Fruit fly (Drosophila melanogaster) whole organism, embryonic: ENCODE measurements around the gene CG32267.

ENCODE experiments used
- Blimp-1 ChIP-seq: fragments of 200-800 bp; sonication (Bioruptor generic); optimal IDR thresholded peaks from 3 replicates; lab custom pipeline; 2018; ENCODE audit warnings: missing biosample characterization, missing genetic modification characterization, mild to moderate bottlenecking, moderate library complexity, missing genetic modification reagents
- C15 ChIP-seq: fragments of 200-800 bp; sonication (Bioruptor generic); IDR thresholded peaks from 3 replicates; pipeline ENCODE4 v1.3.6; 2022; ENCODE audit warnings: missing biosample characterization, missing genetic modification characterization
- CG1024 ChIP-seq: fragments of 200-800 bp; sonication (Bioruptor generic); IDR thresholded peaks from 2 replicates; pipeline ENCODE4 v1.3.6; 2022; ENCODE audit warnings: missing biosample characterization, missing genetic modification characterization
- CG10274 ChIP-seq: fragments of 200-800 bp; sonication (Bioruptor generic); optimal IDR thresholded peaks from 3 replicates; lab custom pipeline; 2017; ENCODE audit warnings: missing biosample characterization, mild to moderate bottlenecking, missing genetic modification characterization
- CG10543 ChIP-seq: fragments of 200-800 bp; sonication (Bioruptor generic); optimal IDR thresholded peaks from 3 replicates; lab custom pipeline; 2017; ENCODE audit warnings: missing biosample characterization, mild to moderate bottlenecking, missing genetic modification characterization, moderate library complexity
- CG10979 ChIP-seq: fragments of 200-800 bp; sonication (Bioruptor generic); optimal IDR thresholded peaks from 2 replicates; lab custom pipeline; 2018; ENCODE audit warnings: missing biosample characterization, mild to moderate bottlenecking, missing genetic modification characterization, moderate library complexity
- CG11085 ChIP-seq: fragments of 200-800 bp; sonication (Bioruptor generic); IDR thresholded peaks from 2 replicates; pipeline ENCODE4 v1.3.6; 2022; ENCODE audit warnings: missing biosample characterization, missing genetic modification characterization
- CG12769 ChIP-seq: fragments of 200-800 bp; sonication (Bioruptor generic); optimal IDR thresholded peaks from 2 replicates; lab custom pipeline; 2019; ENCODE audit warnings: missing biosample characterization, mild to moderate bottlenecking, missing genetic modification characterization, moderate library complexity
- CG13123 ChIP-seq: fragments of 200-800 bp; sonication (Bioruptor generic); optimal IDR thresholded peaks from 2 replicates; lab custom pipeline; 2016; ENCODE audit warnings: missing biosample characterization, missing genetic modification characterization
- CG13894 ChIP-seq: fragments of 200-800 bp; sonication (Bioruptor generic); optimal IDR thresholded peaks from 3 replicates; lab custom pipeline; 2018; ENCODE audit warnings: missing biosample characterization, mild to moderate bottlenecking, missing genetic modification characterization, moderate library complexity
- CG15601 ChIP-seq: fragments of 200-800 bp; sonication (Bioruptor generic); optimal IDR thresholded peaks from 3 replicates; lab custom pipeline; 2019; ENCODE audit warnings: missing biosample characterization, mild to moderate bottlenecking, missing genetic modification characterization, moderate library complexity
- CG1603 ChIP-seq: fragments of 200-800 bp; sonication (Bioruptor generic); optimal IDR thresholded peaks from 2 replicates; lab custom pipeline; 2019; ENCODE audit warnings: missing biosample characterization, mild to moderate bottlenecking, missing genetic modification characterization, moderate library complexity
- CG1792 ChIP-seq: fragments of 200-800 bp; sonication (Bioruptor generic); optimal IDR thresholded peaks from 2 replicates; lab custom pipeline; 2016; ENCODE audit warnings: missing biosample characterization, missing genetic modification characterization
- CG18764 ChIP-seq: fragments of 200-800 bp; sonication (Bioruptor generic); optimal IDR thresholded peaks from 3 replicates; lab custom pipeline; 2016; ENCODE audit warnings: missing biosample characterization, missing genetic modification characterization
- CG2120 ChIP-seq: fragments of 200-800 bp; sonication (Bioruptor generic); optimal IDR thresholded peaks from 3 replicates; lab custom pipeline; 2016; ENCODE audit warnings: missing biosample characterization, missing genetic modification characterization
- CG3163 ChIP-seq: fragments of 200-800 bp; sonication (Bioruptor generic); optimal IDR thresholded peaks from 3 replicates; lab custom pipeline; 2016; ENCODE audit warnings: missing biosample characterization, missing genetic modification characterization
- CG3838 ChIP-seq: fragments of 200-800 bp; sonication (Bioruptor generic); optimal IDR thresholded peaks from 3 replicates; lab custom pipeline; 2016; ENCODE audit warnings: missing biosample characterization, missing genetic modification characterization
- CG43689 ChIP-seq: fragments of 200-800 bp; sonication (Bioruptor generic); IDR thresholded peaks from 2 replicates; pipeline ENCODE4 v1.3.6; 2022; ENCODE audit warnings: missing biosample characterization, missing genetic modification characterization
- CG6791 ChIP-seq: fragments of 200-800 bp; sonication (Bioruptor generic); IDR thresholded peaks from 3 replicates; pipeline ENCODE4 v1.3.6; 2022; ENCODE audit warnings: missing biosample characterization, missing genetic modification characterization; ENCODE audit not compliant: partially characterized antibody
- CG6854 ChIP-seq: fragments of 200-800 bp; sonication (Bioruptor generic); optimal IDR thresholded peaks from 3 replicates; lab custom pipeline; 2017; ENCODE audit warnings: missing biosample characterization, mild to moderate bottlenecking, missing genetic modification characterization
- CG8765 ChIP-seq: fragments of 200-800 bp; sonication (Bioruptor generic); IDR thresholded peaks from 2 replicates; pipeline ENCODE4 v1.3.6; 2022; ENCODE audit warnings: missing biosample characterization, missing genetic modification characterization
- CG9437 ChIP-seq: fragments of 200-800 bp; sonication (Bioruptor generic); optimal IDR thresholded peaks from 2 replicates; lab custom pipeline; 2018; ENCODE audit warnings: missing biosample characterization, mild to moderate bottlenecking, missing genetic modification characterization
- CHES-1-like ChIP-seq: fragments of 200-800 bp; sonication (Bioruptor generic); optimal IDR thresholded peaks from 2 replicates; lab custom pipeline; 2016; ENCODE audit warnings: missing biosample characterization, missing genetic modification characterization
- CkIIα-i1 ChIP-seq: fragments of 200-800 bp; sonication (Bioruptor generic); IDR thresholded peaks from 2 replicates; pipeline ENCODE4 v1.3.6; 2022; ENCODE audit warnings: missing biosample characterization, missing genetic modification characterization
- CoRest ChIP-seq: fragments of 200-800 bp; sonication (Bioruptor generic); optimal IDR thresholded peaks from 3 replicates; lab custom pipeline; 2018; ENCODE audit warnings: missing biosample characterization, mild to moderate bottlenecking, missing genetic modification characterization, moderate library complexity
- Dll ChIP-seq: fragments of 200-800 bp; sonication (Bioruptor generic); IDR thresholded peaks from 4 replicates; pipeline ENCODE4 v1.3.6; 2022; ENCODE audit warnings: missing biosample characterization, missing genetic modification characterization; ENCODE audit not compliant: partially characterized antibody
- ERR ChIP-seq: fragments of 200-800 bp; sonication (Bioruptor generic); optimal IDR thresholded peaks from 2 replicates; lab custom pipeline; 2016; ENCODE audit warnings: missing biosample characterization, missing genetic modification characterization
- HLH4C ChIP-seq: fragments of 200-800 bp; sonication (Bioruptor generic); IDR thresholded peaks from 3 replicates; pipeline ENCODE4 v1.3.6; 2022; ENCODE audit warnings: missing biosample characterization, missing genetic modification characterization; ENCODE audit not compliant: partially characterized antibody
- HmgD ChIP-seq: fragments of 200-800 bp; sonication (Bioruptor generic); optimal IDR thresholded peaks from 3 replicates; lab custom pipeline; 2016; ENCODE audit warnings: missing biosample characterization, missing genetic modification characterization
- Kr ChIP-seq: fragments of 200-800 bp; sonication (Bioruptor generic); optimal IDR thresholded peaks from 2 replicates; lab custom pipeline; 2017; ENCODE audit warnings: missing biosample characterization, mild to moderate bottlenecking, missing genetic modification characterization
- MTF-1 ChIP-seq: fragments of 200-800 bp; sonication (Bioruptor generic); optimal IDR thresholded peaks from 2 replicates; lab custom pipeline; 2018; ENCODE audit warnings: missing biosample characterization, mild to moderate bottlenecking, missing genetic modification characterization, borderline replicate concordance
- Nf-YB ChIP-seq: fragments of 200-800 bp; sonication (Bioruptor generic); optimal IDR thresholded peaks from 3 replicates; lab custom pipeline; 2019; ENCODE audit warnings: missing biosample characterization, mild to moderate bottlenecking, missing genetic modification characterization, moderate library complexity
- Spps ChIP-seq: fragments of 200-800 bp; sonication (Bioruptor generic); optimal IDR thresholded peaks from 2 replicates; lab custom pipeline; 2018; ENCODE audit warnings: missing biosample characterization, mild to moderate bottlenecking, missing genetic modification characterization
- br ChIP-seq: fragments of >200 bp; optimal IDR thresholded peaks from 2 replicates; lab custom pipeline; 2017
- btn ChIP-seq: fragments of 200-800 bp; sonication (Bioruptor generic); optimal IDR thresholded peaks from 2 replicates; lab custom pipeline; 2016; ENCODE audit warnings: missing biosample characterization, missing genetic modification characterization
- cas ChIP-seq: fragments of 200-800 bp; sonication (Bioruptor generic); IDR thresholded peaks from 2 replicates; pipeline ENCODE4 v1.3.6; 2022; ENCODE audit warnings: missing biosample characterization, missing genetic modification characterization
- cato ChIP-seq: fragments of 200-800 bp; sonication (Bioruptor generic); optimal IDR thresholded peaks from 2 replicates; lab custom pipeline; 2016; ENCODE audit warnings: missing biosample characterization, missing genetic modification characterization, borderline replicate concordance
- da ChIP-seq: fragments of 200-800 bp; sonication (Bioruptor generic); optimal IDR thresholded peaks from 2 replicates; lab custom pipeline; 2016; ENCODE audit warnings: missing biosample characterization, missing genetic modification characterization
- dpn ChIP-seq, 2 experiments: fragments of 200-800 bp; sonication (Bioruptor generic); optimal IDR thresholded peaks; 3 replicates each; lab custom pipeline; 2016; ENCODE audit warnings: missing biosample characterization in 2 of 2, missing genetic modification characterization in 2 of 2
- grau ChIP-seq: fragments of 200-800 bp; optimal IDR thresholded peaks from 3 replicates; lab custom pipeline; 2019; ENCODE audit warnings: missing biosample characterization, mild to moderate bottlenecking, missing genetic modification characterization, moderate library complexity
- jing ChIP-seq: fragments of 200-800 bp; sonication (Bioruptor generic); optimal IDR thresholded peaks from 2 replicates; lab custom pipeline; 2018; ENCODE audit warnings: missing biosample characterization, mild to moderate bottlenecking, missing genetic modification characterization
- kay ChIP-seq: fragments of 200-800 bp; sonication (Bioruptor generic); optimal IDR thresholded peaks from 2 replicates; lab custom pipeline; 2016; ENCODE audit warnings: missing biosample characterization, missing genetic modification characterization
- mirr ChIP-seq: fragments of 200-800 bp; sonication (Bioruptor generic); optimal IDR thresholded peaks from 3 replicates; lab custom pipeline; 2018; ENCODE audit warnings: missing biosample characterization, mild to moderate bottlenecking, missing genetic modification characterization
- pros ChIP-seq: fragments of 200-800 bp; sonication (Bioruptor generic); optimal IDR thresholded peaks from 3 replicates; lab custom pipeline; 2019; ENCODE audit warnings: missing biosample characterization, mild to moderate bottlenecking, missing genetic modification characterization, moderate library complexity
- ranshi ChIP-seq: fragments of 200-800 bp; sonication (Bioruptor generic); IDR thresholded peaks from 2 replicates; pipeline ENCODE4 v1.3.6; 2022; ENCODE audit warnings: missing biosample characterization, missing genetic modification characterization
- ro ChIP-seq: fragments of 200-800 bp; sonication (Bioruptor generic); IDR thresholded peaks from 2 replicates; pipeline ENCODE4 v1.3.6; 2022; ENCODE audit warnings: missing biosample characterization, missing genetic modification characterization
- sens-2 ChIP-seq: fragments of 200-800 bp; sonication (Bioruptor generic); IDR thresholded peaks from 2 replicates; pipeline ENCODE4 v1.3.6; 2022; ENCODE audit warnings: missing biosample characterization, missing genetic modification characterization
- so ChIP-seq: fragments of 200-800 bp; sonication (Bioruptor generic); IDR thresholded peaks from 3 replicates; pipeline ENCODE4 v1.3.6; 2022; ENCODE audit warnings: missing biosample characterization, missing genetic modification characterization
- tup ChIP-seq: fragments of 200-800 bp; sonication (Bioruptor generic); optimal IDR thresholded peaks from 2 replicates; lab custom pipeline; 2016; ENCODE audit warnings: missing biosample characterization, mild to moderate bottlenecking, missing genetic modification characterization, moderate library complexity
- wor ChIP-seq: fragments of 200-800 bp; sonication (Bioruptor generic); IDR thresholded peaks from 2 replicates; pipeline ENCODE4 v1.3.6; 2022; ENCODE audit warnings: missing biosample characterization, missing genetic modification characterization
- z ChIP-seq: fragments of 200-800 bp; sonication (Bioruptor generic); IDR thresholded peaks from 3 replicates; pipeline ENCODE4 v1.3.6; 2022; ENCODE audit warnings: missing biosample characterization, missing genetic modification characterization

The CG32267 gene

DNA sequence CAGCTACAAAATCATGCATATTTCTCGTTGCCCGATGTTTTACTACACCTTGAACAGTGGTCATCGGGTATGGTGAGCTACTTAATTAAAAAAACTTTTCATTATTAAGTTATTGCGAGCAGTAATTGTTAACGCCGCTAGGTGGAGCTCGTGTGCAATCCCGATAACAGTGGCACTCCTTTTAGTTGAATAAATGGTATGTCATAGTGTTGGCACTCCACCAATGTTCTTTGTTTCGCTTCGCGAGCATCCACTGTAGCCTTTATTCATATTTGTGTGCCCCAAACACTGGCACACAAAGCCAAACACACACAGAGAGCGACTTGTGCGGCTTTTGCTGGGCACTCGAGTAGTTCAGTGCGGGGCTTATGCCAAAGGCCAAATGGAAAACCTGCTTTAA, 46.0 kb upstream of the CG32267 start (continued):
- TF ChIP-seq Blimp-1 (GFP tag; lab: Kevin White, UChicago) (peak; percentile 87), CG3163 (GFP tag; lab: Kevin White, UChicago) (peak; percentile 72), dpn (GFP tag; optimal IDR thresholded peaks at IDR 0.05; lab: Kevin White, UChicago) (peak; percentile 51 to 93), CG13894 (tag; lab: Kevin White, UChicago) (peak; percentile 66), Dll (GFP tag; lab: Robert Waterston, UW) (0 out of 4 replicates have a peak, but pooled peaks have one; percentile 34), CoRest (peak; percentile 92), Nf-YB (GFP tag; lab: Kevin White, UChicago) (peak; percentile 65), tup (peak; percentile 74), kay (GFP tag; lab: Kevin White, UChicago) (peak; percentile 81), C15 (peak; percentile 85), jing (GFP tag; lab: Kevin White, UChicago) (peak; percentile 65), CG13123 (GFP tag; lab: Kevin White, UChicago) (peak; percentile 61), CG6854 (peak; percentile 53), CG3838 (peak; percentile 63), HmgD (GFP tag; lab: Kevin White, UChicago) (peak; percentile 73), CG18764 (GFP tag; lab: Kevin White, UChicago) (peak; percentile 82), da (GFP tag; lab: Kevin White, UChicago) (peak; percentile 46), mirr (GFP tag; lab: Kevin White, UChicago) (peak; percentile 38), br (lab: Kevin White, UChicago) (no peak), btn (GFP tag; lab: Kevin White, UChicago) (peak; percentile 72), so (GFP tag; lab: Robert Waterston, UW) (peak; percentile 97), sens-2 (GFP tag; lab: Robert Waterston, UW) (peak; percentile 93), CHES-1-like (peak; percentile 86), HLH4C (GFP tag; lab: Robert Waterston, UW) (no peak), ranshi (GFP tag; lab: Robert Waterston, UW) (peak; percentile 97), CkIIα-i1 (GFP tag; lab: Robert Waterston, UW) (peak; percentile 78), CG9437 (GFP tag; lab: Kevin White, UChicago) (peak; percentile 77), CG10979 (tag; lab: Kevin White, UChicago) (peak; percentile 83), ERR (peak; percentile 74), ro (peak; percentile 74), grau (tag; lab: Kevin White, UChicago) (peak; percentile 98), CG1792 (GFP tag; lab: Kevin White, UChicago) (peak; percentile 81), CG11085 (GFP tag; lab: Robert Waterston, UW) (peak; percentile 78), MTF-1 (GFP tag; lab: Kevin White, UChicago) (peak; percentile 66), cas (GFP tag; lab: Robert Waterston, UW) (peak; percentile 68; the same call in 1 of the 2 replicates), Spps (peak; percentile 49), wor (GFP tag; lab: Robert Waterston, UW) (peak; percentile 94), CG10274 (peak; percentile 71), CG15601 (tag; lab: Kevin White, UChicago) (peak; percentile 80), CG10543 (GFP tag; lab: Kevin White, UChicago) (peak; percentile 69), cato (peak; percentile 81), Kr (GFP tag; lab: Kevin White, UChicago) (no peak), CG43689 (GFP tag; lab: Robert Waterston, UW) (peak; percentile 91), CG1024 (GFP tag; lab: Robert Waterston, UW) (peak; percentile 86), CG1603 (tag; lab: Kevin White, UChicago) (peak; percentile 89), CG6791 (no peak), CG2120 (GFP tag; lab: Kevin White, UChicago) (peak; percentile 93), pros (no peak), z (GFP tag; lab: Robert Waterston, UW) (peak; percentile 57; the same call in 1 of the 3 replicates), CG8765 (GFP tag; lab: Robert Waterston, UW) (peak; percentile 72), CG12769 (tag; lab: Kevin White, UChicago) (peak; percentile 94)
